Fruit fly (Drosophila melanogaster) S2 (cell line): ENCODE results near the gene indra.

ENCODE experiments used
- CG8478 ChIP-seq: fragments of >200 bp; optimal IDR thresholded peaks from 2 replicates; lab custom pipeline; 2018
- CTCF ChIP-seq, 2 experiments: fragments of >200 bp; optimal IDR thresholded peaks; 2 replicates each; lab custom pipeline; 2018

dm6 chr3L:1325626-1325937 lies 16.6 kb downstream of the indra start:
- TF ChIP-seq CTCF (optimal IDR thresholded peaks at IDR 0.05; lab: Kevin White, UChicago) (no peak), CG8478 (lab: Kevin White, UChicago) (no peak)
